Worm (Caenorhabditis elegans) whole organism, late embryonic: Measurements from ENCODE around the gene tra-4.

Source experiments
- ama-1 ChIP-seq: fragments of 150-350 bp; optimal IDR thresholded peaks from 2 replicates; lab custom pipeline; 2014
- ceh-14 ChIP-seq: sonication (generic microtip); optimal IDR thresholded peaks from 2 replicates; lab custom pipeline; 2016; ENCODE audit warnings: missing genotype, missing genetic modification characterization, missing compliant biosample characterization
- ceh-18 ChIP-seq: sonication (generic microtip); optimal IDR thresholded peaks from 2 replicates; lab custom pipeline; 2016; ENCODE audit warnings: missing genetic modification characterization, missing compliant biosample characterization
- ets-4 ChIP-seq: sonication (generic microtip); optimal IDR thresholded peaks from 2 replicates; lab custom pipeline; 2016; ENCODE audit warnings: missing genetic modification characterization, missing compliant biosample characterization
- mec-3 ChIP-seq: sonication (generic microtip); optimal IDR thresholded peaks from 2 replicates; lab custom pipeline; 2016; ENCODE audit warnings: borderline replicate concordance, missing genetic modification characterization, missing compliant biosample characterization
- nhr-11 ChIP-seq: fragments of 150-350 bp; optimal IDR thresholded peaks from 2 replicates; lab custom pipeline; 2014; ENCODE audit warnings: missing biosample characterization, missing genetic modification characterization
- pat-9 ChIP-seq: fragments of 200-800 bp; sonication (Bioruptor generic); optimal IDR thresholded peaks from 2 replicates; lab custom pipeline; 2018; ENCODE audit warnings: mild to moderate bottlenecking, missing genetic modification characterization, moderate library complexity, missing compliant biosample characterization

- TF ChIP-seq nhr-11 (tag; lab: Kevin White, UChicago): no peak
- TF ChIP-seq ceh-18 (tag; lab: Kevin White, UChicago): no peak
- no peak for TF ChIP-seq ama-1 (lab: Kevin White, UChicago)
- no peak for TF ChIP-seq ets-4 (tag; lab: Kevin White, UChicago)
- TF ChIP-seq mec-3: no peak
- TF ChIP-seq ceh-14 (tag; lab: Kevin White, UChicago): no peak
- TF ChIP-seq pat-9 (tag; lab: Kevin White, UChicago): no peak
Observed at ce11 chrX:2891879-2892278, 34.5 kb upstream of the tra-4 start.
